Fruit fly (Drosophila melanogaster) whole organism, embryonic: ENCODE measurements around the gene dod.

ENCODE experiments used
- ATbp ChIP-seq: fragments of 200-800 bp; sonication (Bioruptor generic); optimal IDR thresholded peaks from 2 replicates; lab custom pipeline; 2017; ENCODE audit warnings: missing biosample characterization, mild to moderate bottlenecking, missing genetic modification characterization, missing genetic modification reagents
- Bgb ChIP-seq: fragments of 200-800 bp; sonication (Bioruptor generic); IDR thresholded peaks from 2 replicates; pipeline ENCODE4 v1.3.6; 2022; ENCODE audit warnings: missing biosample characterization, missing genetic modification characterization; ENCODE audit not compliant: partially characterized antibody
- CG10267 ChIP-seq: fragments of 200-800 bp; sonication (Bioruptor generic); optimal IDR thresholded peaks from 2 replicates; lab custom pipeline; 2018; ENCODE audit warnings: missing biosample characterization, mild to moderate bottlenecking, missing genetic modification characterization, moderate library complexity
- CG12219 ChIP-seq: fragments of 200-800 bp; sonication (Bioruptor generic); optimal IDR thresholded peaks from 3 replicates; lab custom pipeline; 2018; ENCODE audit warnings: missing biosample characterization, mild to moderate bottlenecking, missing genetic modification characterization
- CG1233 ChIP-seq: fragments of 200-800 bp; sonication (Bioruptor generic); optimal IDR thresholded peaks from 4 replicates; lab custom pipeline; 2018; ENCODE audit warnings: missing biosample characterization, mild to moderate bottlenecking, missing genetic modification characterization
- CG12942 ChIP-seq: fragments of 200-800 bp; sonication (Bioruptor generic); optimal IDR thresholded peaks from 3 replicates; lab custom pipeline; 2016; ENCODE audit warnings: missing biosample characterization, missing genetic modification characterization
- CG13287 ChIP-seq: fragments of 200-800 bp; sonication (Bioruptor generic); IDR thresholded peaks from 2 replicates; pipeline ENCODE4 v1.3.6; 2022; ENCODE audit warnings: missing biosample characterization, missing genetic modification characterization; ENCODE audit not compliant: partially characterized antibody
- CG13894 ChIP-seq: fragments of 200-800 bp; sonication (Bioruptor generic); optimal IDR thresholded peaks from 3 replicates; lab custom pipeline; 2018; ENCODE audit warnings: missing biosample characterization, mild to moderate bottlenecking, missing genetic modification characterization, moderate library complexity
- CG14441 ChIP-seq: fragments of 200-800 bp; sonication (Bioruptor generic); IDR thresholded peaks from 2 replicates; pipeline ENCODE4 v1.3.6; 2022; ENCODE audit warnings: missing biosample characterization, missing genetic modification characterization
- CG15696 ChIP-seq: fragments of 200-800 bp; sonication (Bioruptor generic); optimal IDR thresholded peaks from 2 replicates; lab custom pipeline; 2019; ENCODE audit warnings: missing biosample characterization, mild to moderate bottlenecking, missing genetic modification characterization, moderate library complexity
- CG17802 ChIP-seq: fragments of 200-800 bp; sonication (Bioruptor generic); optimal IDR thresholded peaks from 2 replicates; lab custom pipeline; 2018; ENCODE audit warnings: missing biosample characterization, mild to moderate bottlenecking, missing genetic modification characterization, moderate library complexity
- CG17829 ChIP-seq: fragments of 200-800 bp; optimal IDR thresholded peaks from 2 replicates; lab custom pipeline; 2019; ENCODE audit warnings: missing biosample characterization, mild to moderate bottlenecking, missing genetic modification characterization, moderate library complexity
- CG2120 ChIP-seq: fragments of 200-800 bp; sonication (Bioruptor generic); optimal IDR thresholded peaks from 3 replicates; lab custom pipeline; 2016; ENCODE audit warnings: missing biosample characterization, missing genetic modification characterization
- CG2199 ChIP-seq: fragments of 200-800 bp; sonication (Bioruptor generic); IDR thresholded peaks from 3 replicates; pipeline ENCODE4 v1.3.6; 2022; ENCODE audit warnings: missing biosample characterization, missing genetic modification characterization
- CG30431 ChIP-seq: fragments of 200-800 bp; sonication (Bioruptor generic); optimal IDR thresholded peaks from 2 replicates; lab custom pipeline; 2017; ENCODE audit warnings: missing biosample characterization, missing genetic modification characterization
- CG31224 ChIP-seq: fragments of 200-800 bp; sonication (Bioruptor generic); IDR thresholded peaks from 2 replicates; pipeline ENCODE4 v1.3.6; 2022; ENCODE audit warnings: missing biosample characterization, missing genetic modification characterization
- CG3163 ChIP-seq: fragments of 200-800 bp; sonication (Bioruptor generic); optimal IDR thresholded peaks from 3 replicates; lab custom pipeline; 2016; ENCODE audit warnings: missing biosample characterization, missing genetic modification characterization
- CG3281 ChIP-seq: fragments of 200-800 bp; sonication (Bioruptor generic); optimal IDR thresholded peaks from 3 replicates; lab custom pipeline; 2017; ENCODE audit warnings: missing biosample characterization, mild to moderate bottlenecking, missing genetic modification characterization
- CG6272 ChIP-seq: fragments of 200-800 bp; sonication (Bioruptor generic); IDR thresholded peaks from 2 replicates; pipeline ENCODE4 v1.3.6; 2022; ENCODE audit warnings: missing biosample characterization, missing genetic modification characterization
- CG9609 ChIP-seq: fragments of 200-800 bp; sonication (Bioruptor generic); optimal IDR thresholded peaks from 3 replicates; lab custom pipeline; 2016; ENCODE audit warnings: missing biosample characterization, missing genetic modification characterization
- CrebB ChIP-seq: fragments of 200-800 bp; sonication (Bioruptor generic); optimal IDR thresholded peaks from 3 replicates; lab custom pipeline; 2018; ENCODE audit warnings: missing biosample characterization, mild to moderate bottlenecking, missing genetic modification characterization
- D ChIP-seq, 2 experiments: fragments of 200-800 bp in 1 of 2; fragments of >200 bp in 1 of 2; sonication (Bioruptor generic) in 1 of 2; optimal IDR thresholded peaks; 2 replicates in 1 of 2; 3 replicates in 1 of 2; lab custom pipeline; 2017; ENCODE audit warnings: mild to moderate bottlenecking in 1 of 2, missing biosample characterization in 1 of 2, missing genetic modification characterization in 1 of 2, missing genetic modification reagents in 1 of 2
- Dbx ChIP-seq: fragments of 200-800 bp; sonication (Bioruptor generic); IDR thresholded peaks from 3 replicates; pipeline ENCODE4 v1.3.6; 2022; ENCODE audit warnings: missing biosample characterization, missing genetic modification characterization
- Dfd ChIP-seq, 2 experiments: fragments of >200 bp; optimal IDR thresholded peaks; 2 replicates each; lab custom pipeline; 2017; ENCODE audit warnings: missing biosample characterization in 2 of 2, missing genetic modification characterization in 2 of 2
- E2f1 ChIP-seq: fragments of 200-800 bp; sonication (Bioruptor generic); IDR thresholded peaks from 2 replicates; pipeline ENCODE4 v1.3.6; 2022; ENCODE audit warnings: missing biosample characterization, missing genetic modification characterization
- E2f2 ChIP-seq: fragments of 200-800 bp; sonication (Bioruptor generic); IDR thresholded peaks from 2 replicates; pipeline ENCODE4 v1.3.6; 2022; ENCODE audit warnings: missing biosample characterization, missing genetic modification characterization
- Eip74EF ChIP-seq, 2 experiments: fragments of 200-800 bp in 1 of 2; fragments of >200 bp in 1 of 2; sonication (Bioruptor generic) in 1 of 2; optimal IDR thresholded peaks; 2 replicates each; lab custom pipeline; 2017 to 2019; ENCODE audit warnings: missing biosample characterization in 2 of 2, missing genetic modification characterization in 2 of 2, mild to moderate bottlenecking in 1 of 2, moderate library complexity in 1 of 2
- HLHmδ ChIP-seq: fragments of 200-800 bp; sonication (Bioruptor generic); optimal IDR thresholded peaks from 2 replicates; lab custom pipeline; 2018; ENCODE audit warnings: missing biosample characterization, mild to moderate bottlenecking, missing genetic modification characterization, moderate library complexity
- Hsf ChIP-seq: fragments of 200-800 bp; sonication (Bioruptor generic); optimal IDR thresholded peaks from 3 replicates; lab custom pipeline; 2016; ENCODE audit warnings: missing biosample characterization, missing genetic modification characterization
- Lhr ChIP-seq: fragments of 200-800 bp; sonication (Bioruptor generic); optimal IDR thresholded peaks from 3 replicates; lab custom pipeline; 2017; ENCODE audit warnings: mild to moderate bottlenecking, missing biosample characterization, missing genetic modification reagents, missing genetic modification characterization
- MESR4 ChIP-seq: fragments of 200-800 bp; sonication (Bioruptor generic); optimal IDR thresholded peaks from 2 replicates; lab custom pipeline; 2018; ENCODE audit warnings: missing biosample characterization, mild to moderate bottlenecking, missing genetic modification characterization, moderate library complexity
- Max ChIP-seq: fragments of 200-800 bp; sonication (Bioruptor generic); optimal IDR thresholded peaks from 2 replicates; lab custom pipeline; 2016; ENCODE audit warnings: missing biosample characterization, mild to moderate bottlenecking, missing genetic modification characterization
- NFAT ChIP-seq: fragments of 200-800 bp; sonication (Bioruptor generic); IDR thresholded peaks from 2 replicates; pipeline ENCODE4 v1.3.6; 2022; ENCODE audit warnings: missing biosample characterization, missing genetic modification characterization
- Sry-δ ChIP-seq: fragments of 200-800 bp; sonication (Bioruptor generic); optimal IDR thresholded peaks from 2 replicates; lab custom pipeline; 2016; ENCODE audit warnings: missing biosample characterization, missing genetic modification characterization
- YL-1 ChIP-seq: fragments of 200-800 bp; sonication (Bioruptor generic); optimal IDR thresholded peaks from 3 replicates; lab custom pipeline; 2017; ENCODE audit warnings: missing biosample characterization, mild to moderate bottlenecking, missing genetic modification characterization
- cas ChIP-seq: fragments of 200-800 bp; sonication (Bioruptor generic); IDR thresholded peaks from 2 replicates; pipeline ENCODE4 v1.3.6; 2022; ENCODE audit warnings: missing biosample characterization, missing genetic modification characterization
- cg ChIP-seq: fragments of 200-800 bp; sonication (Bioruptor generic); optimal IDR thresholded peaks from 3 replicates; lab custom pipeline; 2019; ENCODE audit warnings: missing biosample characterization, mild to moderate bottlenecking, missing genetic modification characterization, moderate library complexity
- ewg ChIP-seq: fragments of 200-800 bp; sonication (Bioruptor generic); optimal IDR thresholded peaks from 3 replicates; lab custom pipeline; 2017; ENCODE audit warnings: mild to moderate bottlenecking, missing biosample characterization, missing genetic modification reagents, missing genetic modification characterization
- fd102C ChIP-seq: fragments of 200-800 bp; sonication (Bioruptor generic); optimal IDR thresholded peaks from 2 replicates; lab custom pipeline; 2018; ENCODE audit warnings: missing biosample characterization, mild to moderate bottlenecking, missing genetic modification characterization, moderate library complexity
- gcm ChIP-seq: fragments of 200-800 bp; sonication (Bioruptor generic); optimal IDR thresholded peaks from 2 replicates; lab custom pipeline; 2019; ENCODE audit warnings: missing biosample characterization, mild to moderate bottlenecking, missing genetic modification characterization, moderate library complexity
- hth ChIP-seq: fragments of >200 bp; optimal IDR thresholded peaks from 2 replicates; lab custom pipeline; 2017; ENCODE audit warnings: inconsistent platforms
- jing ChIP-seq: fragments of 200-800 bp; sonication (Bioruptor generic); optimal IDR thresholded peaks from 2 replicates; lab custom pipeline; 2018; ENCODE audit warnings: missing biosample characterization, mild to moderate bottlenecking, missing genetic modification characterization
- ken ChIP-seq: fragments of 200-800 bp; sonication (Bioruptor generic); IDR thresholded peaks from 3 replicates; pipeline ENCODE4 v1.3.6; 2022; ENCODE audit warnings: missing biosample characterization, missing genetic modification characterization
- klu ChIP-seq: fragments of 200-800 bp; sonication (Bioruptor generic); IDR thresholded peaks from 2 replicates; pipeline ENCODE4 v1.3.6; 2022; ENCODE audit warnings: missing biosample characterization, missing genetic modification characterization
- nom ChIP-seq: fragments of 200-800 bp; sonication (Bioruptor generic); optimal IDR thresholded peaks from 2 replicates; lab custom pipeline; 2017; ENCODE audit warnings: missing biosample characterization, missing genetic modification characterization, mild to moderate bottlenecking, moderate library complexity, missing genetic modification reagents
- shn ChIP-seq: fragments of 200-800 bp; sonication (Bioruptor generic); optimal IDR thresholded peaks from 3 replicates; lab custom pipeline; 2016; ENCODE audit warnings: missing biosample characterization, missing genetic modification characterization
- slp2 ChIP-seq: fragments of 200-800 bp; sonication (Bioruptor generic); optimal IDR thresholded peaks from 2 replicates; lab custom pipeline; 2016; ENCODE audit warnings: missing biosample characterization, missing genetic modification characterization
- sqz ChIP-seq: fragments of 200-800 bp; sonication (Bioruptor generic); optimal IDR thresholded peaks from 3 replicates; lab custom pipeline; 2018; ENCODE audit warnings: missing biosample characterization, mild to moderate bottlenecking, missing genetic modification characterization
- tap ChIP-seq: fragments of 200-800 bp; optimal IDR thresholded peaks from 3 replicates; lab custom pipeline; 2019; ENCODE audit warnings: missing biosample characterization, mild to moderate bottlenecking, missing genetic modification characterization, moderate library complexity
- tgo ChIP-seq: fragments of 200-800 bp; sonication (Bioruptor generic); IDR thresholded peaks from 3 replicates; pipeline ENCODE4 v1.3.6; 2022; ENCODE audit warnings: missing biosample characterization, missing genetic modification characterization
- vvl ChIP-seq: fragments of 200-800 bp; sonication (Bioruptor generic); IDR thresholded peaks from 2 replicates; pipeline ENCODE4 v1.3.6; 2022; ENCODE audit warnings: missing biosample characterization, missing genetic modification characterization

dod gene

dm6 chrX:21362878-21363277, 17.7 kb downstream of the dod start, which contains the start of the genes bbx and waw (continued):
- peak; percentile 37 for TF ChIP-seq nom (GFP tag; lab: Kevin White, UChicago)
- peak; percentile 19 for TF ChIP-seq CG1233 (GFP tag; lab: Kevin White, UChicago)
- TF ChIP-seq sqz = peak; percentile 86
- TF ChIP-seq shn (GFP tag; lab: Kevin White, UChicago) = no peak
- no peak for TF ChIP-seq CG13894 (tag; lab: Kevin White, UChicago)
- peak; percentile 59 for TF ChIP-seq vvl (GFP tag; lab: Robert Waterston, UW)
- TF ChIP-seq CG31224 = no peak
- peak; percentile 17 for TF ChIP-seq Hsf (GFP tag; lab: Kevin White, UChicago)
- TF ChIP-seq gcm (GFP tag; lab: Kevin White, UChicago) = no peak
- no peak for TF ChIP-seq CG6272 (GFP tag; lab: Robert Waterston, UW)
- TF ChIP-seq HLHmδ (GFP tag; lab: Kevin White, UChicago) = no peak
- TF ChIP-seq slp2 (GFP tag; lab: Kevin White, UChicago) = no peak
- TF ChIP-seq ATbp (GFP tag; lab: Kevin White, UChicago) = no peak
- peak; percentile 81 for TF ChIP-seq Lhr (GFP tag; lab: Kevin White, UChicago)
- TF ChIP-seq CG14441 (GFP tag; lab: Robert Waterston, UW) = no peak
- no peak for TF ChIP-seq hth
- peak; percentile 66 for TF ChIP-seq CG15696
- TF ChIP-seq cg (GFP tag; lab: Kevin White, UChicago) = no peak
- TF ChIP-seq klu (GFP tag; lab: Robert Waterston, UW) = no peak
- no peak for TF ChIP-seq CG9609
- TF ChIP-seq NFAT = no peak
- no peak for TF ChIP-seq tap (tag; lab: Kevin White, UChicago)
- TF ChIP-seq CG30431 (GFP tag; lab: Kevin White, UChicago) = no peak
- TF ChIP-seq CG10267 (tag; lab: Kevin White, UChicago) = peak; percentile 34
- peak; percentile 77 for TF ChIP-seq YL-1 (GFP tag; lab: Kevin White, UChicago)
- no peak for TF ChIP-seq Dbx (GFP tag; lab: Robert Waterston, UW)
- no peak for TF ChIP-seq tgo (GFP tag; lab: Robert Waterston, UW)
- peak; percentile 64 for TF ChIP-seq E2f2 (GFP tag; lab: Robert Waterston, UW)
- no peak for TF ChIP-seq CG3281 (GFP tag; lab: Kevin White, UChicago)
- TF ChIP-seq CG17829 (tag; lab: Kevin White, UChicago) = peak; percentile 26
- TF ChIP-seq Sry-δ (GFP tag; lab: Kevin White, UChicago) = peak; percentile 7
- TF ChIP-seq CrebB (tag; lab: Kevin White, UChicago) = peak; percentile 24
- TF ChIP-seq cas = no peak
- TF ChIP-seq Bgb (GFP tag; lab: Robert Waterston, UW) = no peak
- TF ChIP-seq CG17802 (tag; lab: Kevin White, UChicago) = no peak
- peak; percentile 71 for TF ChIP-seq MESR4 (GFP tag; lab: Kevin White, UChicago)
- no peak for TF ChIP-seq Eip74EF (GFP tag; optimal IDR thresholded peaks at IDR 0.05; lab: Kevin White, UChicago)
- no peak for TF ChIP-seq CG12942
- peak; percentile 52 for TF ChIP-seq ewg
- no peak for TF ChIP-seq D (optimal IDR thresholded peaks at IDR 0.05; lab: Kevin White, UChicago)
- TF ChIP-seq D (GFP tag; optimal IDR thresholded peaks at IDR 0.05; lab: Kevin White, UChicago) = no peak
- TF ChIP-seq E2f1 = no peak
- peak; percentile 65 for TF ChIP-seq Max (GFP tag; lab: Kevin White, UChicago)
- TF ChIP-seq CG3163 (GFP tag; lab: Kevin White, UChicago) = no peak
- no peak for TF ChIP-seq CG12219
- TF ChIP-seq CG13287 (GFP tag; lab: Robert Waterston, UW) = peak; percentile 29; the same call in 1 of the 2 replicates
- no peak; the same call in 2 of the 3 replicates for TF ChIP-seq CG2199 (GFP tag; lab: Robert Waterston, UW)
- 0 out of 3 replicates have a peak, but pooled peaks have one; percentile 16 for TF ChIP-seq ken
- TF ChIP-seq Dfd (GFP tag; optimal IDR thresholded peaks at IDR 0.05; lab: Kevin White, UChicago) = no peak
- TF ChIP-seq fd102C (GFP tag; lab: Kevin White, UChicago) = no peak
- TF ChIP-seq jing (GFP tag; lab: Kevin White, UChicago) = no peak
- no peak for TF ChIP-seq CG2120 (GFP tag; lab: Kevin White, UChicago)
